Fruit fly (Drosophila melanogaster) whole organism, embryonic: ENCODE data around the gene CG7156.

Source experiments
- Ada2b ChIP-seq: fragments of 200-800 bp; sonication (Bioruptor generic); IDR thresholded peaks from 2 replicates; pipeline ENCODE4 v1.3.6; 2022; ENCODE audit warnings: missing biosample characterization, missing genetic modification characterization
- Antp ChIP-seq: fragments of 200-800 bp; sonication (Bioruptor generic); optimal IDR thresholded peaks from 3 replicates; lab custom pipeline; 2016; ENCODE audit warnings: missing biosample characterization, missing genetic modification characterization
- Atf3 ChIP-seq: fragments of 200-800 bp; sonication (Bioruptor generic); optimal IDR thresholded peaks from 3 replicates; lab custom pipeline; 2016; ENCODE audit warnings: missing biosample characterization, missing genetic modification characterization
- B-H2 ChIP-seq: fragments of 200-800 bp; sonication (Bioruptor generic); optimal IDR thresholded peaks from 2 replicates; lab custom pipeline; 2018; ENCODE audit warnings: missing biosample characterization, mild to moderate bottlenecking, missing genetic modification characterization
- CG10321 ChIP-seq: fragments of 200-800 bp; sonication (Bioruptor generic); IDR thresholded peaks from 2 replicates; pipeline ENCODE4 v1.3.6; 2022; ENCODE audit warnings: missing biosample characterization, missing genetic modification characterization
- CG10462 ChIP-seq: fragments of 200-800 bp; sonication (Bioruptor generic); optimal IDR thresholded peaks from 2 replicates; lab custom pipeline; 2016; ENCODE audit warnings: missing biosample characterization, missing genetic modification characterization
- CG10543 ChIP-seq: fragments of 200-800 bp; sonication (Bioruptor generic); optimal IDR thresholded peaks from 3 replicates; lab custom pipeline; 2017; ENCODE audit warnings: missing biosample characterization, mild to moderate bottlenecking, missing genetic modification characterization, moderate library complexity
- CG10979 ChIP-seq: fragments of 200-800 bp; sonication (Bioruptor generic); optimal IDR thresholded peaks from 2 replicates; lab custom pipeline; 2018; ENCODE audit warnings: missing biosample characterization, mild to moderate bottlenecking, missing genetic modification characterization, moderate library complexity
- CG11696 ChIP-seq: fragments of 200-800 bp; sonication (Bioruptor generic); IDR thresholded peaks from 2 replicates; pipeline ENCODE4 v1.3.6; 2022; ENCODE audit warnings: missing biosample characterization, missing genetic modification characterization
- CG12744 ChIP-seq: fragments of 200-800 bp; sonication (Bioruptor generic); optimal IDR thresholded peaks from 2 replicates; lab custom pipeline; 2016; ENCODE audit warnings: missing biosample characterization, missing genetic modification characterization
- CG14050 ChIP-seq: fragments of 200-800 bp; sonication (Bioruptor generic); IDR thresholded peaks from 3 replicates; pipeline ENCODE4 v1.3.6; 2022; ENCODE audit warnings: missing biosample characterization, missing genetic modification characterization
- CG14710 ChIP-seq: fragments of 200-800 bp; sonication (Bioruptor generic); optimal IDR thresholded peaks from 3 replicates; lab custom pipeline; 2019; ENCODE audit warnings: missing biosample characterization, mild to moderate bottlenecking, missing genetic modification characterization, moderate library complexity
- CG15601 ChIP-seq: fragments of 200-800 bp; sonication (Bioruptor generic); optimal IDR thresholded peaks from 3 replicates; lab custom pipeline; 2019; ENCODE audit warnings: missing biosample characterization, mild to moderate bottlenecking, missing genetic modification characterization, moderate library complexity
- CG1603 ChIP-seq: fragments of 200-800 bp; sonication (Bioruptor generic); optimal IDR thresholded peaks from 2 replicates; lab custom pipeline; 2019; ENCODE audit warnings: missing biosample characterization, mild to moderate bottlenecking, missing genetic modification characterization, moderate library complexity
- CG16863 ChIP-seq: fragments of 200-800 bp; sonication (Bioruptor generic); optimal IDR thresholded peaks from 3 replicates; lab custom pipeline; 2016; ENCODE audit warnings: missing biosample characterization, missing genetic modification characterization
- CG18619 ChIP-seq: fragments of 200-800 bp; sonication (Bioruptor generic); optimal IDR thresholded peaks from 3 replicates; lab custom pipeline; 2017; ENCODE audit warnings: missing biosample characterization, mild to moderate bottlenecking, missing genetic modification characterization
- CG2202 ChIP-seq: fragments of 200-800 bp; sonication (Bioruptor generic); optimal IDR thresholded peaks from 2 replicates; lab custom pipeline; 2018; ENCODE audit warnings: missing biosample characterization, mild to moderate bottlenecking, missing genetic modification characterization
- CG2678 ChIP-seq: fragments of 200-800 bp; sonication (Bioruptor generic); optimal IDR thresholded peaks from 3 replicates; lab custom pipeline; 2019; ENCODE audit warnings: missing biosample characterization, mild to moderate bottlenecking, missing genetic modification characterization, moderate library complexity
- CG31365 ChIP-seq: fragments of 200-800 bp; sonication (Bioruptor generic); optimal IDR thresholded peaks from 2 replicates; lab custom pipeline; 2018; ENCODE audit warnings: missing biosample characterization, mild to moderate bottlenecking, missing genetic modification characterization
- CG32532 ChIP-seq: fragments of 200-800 bp; sonication (Bioruptor generic); IDR thresholded peaks from 2 replicates; pipeline ENCODE4 v1.3.6; 2022; ENCODE audit warnings: missing biosample characterization, missing genetic modification characterization
- CG3847 ChIP-seq: fragments of 200-800 bp; sonication (Bioruptor generic); IDR thresholded peaks from 2 replicates; pipeline ENCODE4 v1.3.6; 2022; ENCODE audit warnings: missing biosample characterization, missing genetic modification characterization
- CG4424 ChIP-seq: fragments of 200-800 bp; sonication (Bioruptor generic); optimal IDR thresholded peaks from 3 replicates; lab custom pipeline; 2016; ENCODE audit warnings: missing biosample characterization, missing genetic modification characterization
- CG5180 ChIP-seq: fragments of 200-800 bp; sonication (Bioruptor generic); optimal IDR thresholded peaks from 3 replicates; lab custom pipeline; 2017; ENCODE audit warnings: missing biosample characterization, missing genetic modification characterization, mild to moderate bottlenecking, moderate library complexity, missing genetic modification reagents
- CG6272 ChIP-seq: fragments of 200-800 bp; sonication (Bioruptor generic); IDR thresholded peaks from 2 replicates; pipeline ENCODE4 v1.3.6; 2022; ENCODE audit warnings: missing biosample characterization, missing genetic modification characterization
- CG6854 ChIP-seq: fragments of 200-800 bp; sonication (Bioruptor generic); optimal IDR thresholded peaks from 3 replicates; lab custom pipeline; 2017; ENCODE audit warnings: missing biosample characterization, mild to moderate bottlenecking, missing genetic modification characterization
- CG8388 ChIP-seq: fragments of 200-800 bp; sonication (Bioruptor generic); optimal IDR thresholded peaks from 2 replicates; lab custom pipeline; 2019; ENCODE audit warnings: missing biosample characterization, mild to moderate bottlenecking, missing genetic modification characterization, moderate library complexity
- CG9932 ChIP-seq: fragments of 200-800 bp; sonication (Bioruptor generic); IDR thresholded peaks from 2 replicates; pipeline ENCODE4 v1.3.6; 2022; ENCODE audit warnings: missing biosample characterization, missing genetic modification characterization
- D19A ChIP-seq: fragments of 200-800 bp; optimal IDR thresholded peaks from 3 replicates; lab custom pipeline; 2019; ENCODE audit warnings: missing biosample characterization, mild to moderate bottlenecking, missing genetic modification characterization, moderate library complexity
- HLH4C ChIP-seq: fragments of 200-800 bp; sonication (Bioruptor generic); IDR thresholded peaks from 3 replicates; pipeline ENCODE4 v1.3.6; 2022; ENCODE audit warnings: missing biosample characterization, missing genetic modification characterization; ENCODE audit not compliant: partially characterized antibody
- Hsf ChIP-seq: fragments of 200-800 bp; sonication (Bioruptor generic); optimal IDR thresholded peaks from 3 replicates; lab custom pipeline; 2016; ENCODE audit warnings: missing biosample characterization, missing genetic modification characterization
- Jarid2 ChIP-seq: fragments of 200-800 bp; sonication (Bioruptor generic); optimal IDR thresholded peaks from 3 replicates; lab custom pipeline; 2017; ENCODE audit warnings: mild to moderate bottlenecking, missing biosample characterization, missing genetic modification reagents, missing genetic modification characterization
- MBD-R2 ChIP-seq: fragments of 200-800 bp; sonication (Bioruptor generic); IDR thresholded peaks from 2 replicates; pipeline ENCODE4 v1.3.6; 2022; ENCODE audit warnings: missing biosample characterization, missing genetic modification characterization
- Nf-YA ChIP-seq: fragments of 200-800 bp; sonication (Bioruptor generic); IDR thresholded peaks from 2 replicates; pipeline ENCODE4 v1.3.6; 2022; ENCODE audit warnings: missing biosample characterization, missing genetic modification characterization
- Oli ChIP-seq: fragments of 200-800 bp; sonication (Bioruptor generic); optimal IDR thresholded peaks from 2 replicates; lab custom pipeline; 2018; ENCODE audit warnings: missing biosample characterization, mild to moderate bottlenecking, missing genetic modification characterization, moderate library complexity
- Ssrp ChIP-seq: fragments of 200-800 bp; sonication (Bioruptor generic); optimal IDR thresholded peaks from 2 replicates; lab custom pipeline; 2018; ENCODE audit warnings: missing biosample characterization, mild to moderate bottlenecking, missing genetic modification characterization, moderate library complexity
- ci ChIP-seq: fragments of 200-800 bp; sonication (Bioruptor generic); IDR thresholded peaks from 3 replicates; pipeline ENCODE4 v1.3.6; 2022; ENCODE audit warnings: missing biosample characterization, missing genetic modification characterization
- dmrt99B ChIP-seq: fragments of 200-800 bp; sonication (Bioruptor generic); optimal IDR thresholded peaks from 2 replicates; lab custom pipeline; 2018; ENCODE audit warnings: missing biosample characterization, mild to moderate bottlenecking, missing genetic modification characterization, moderate library complexity
- gcm ChIP-seq: fragments of 200-800 bp; sonication (Bioruptor generic); optimal IDR thresholded peaks from 2 replicates; lab custom pipeline; 2019; ENCODE audit warnings: missing biosample characterization, mild to moderate bottlenecking, missing genetic modification characterization, moderate library complexity
- gcm2 ChIP-seq: fragments of 200-800 bp; sonication (Bioruptor generic); optimal IDR thresholded peaks from 2 replicates; lab custom pipeline; 2016; ENCODE audit warnings: missing biosample characterization, missing genetic modification characterization
- gfzf ChIP-seq: fragments of 200-800 bp; sonication (Bioruptor generic); optimal IDR thresholded peaks from 2 replicates; lab custom pipeline; 2016; ENCODE audit warnings: missing biosample characterization, mild to moderate bottlenecking, missing genetic modification characterization, moderate library complexity
- kah ChIP-seq: fragments of 200-800 bp; sonication (Bioruptor generic); optimal IDR thresholded peaks from 2 replicates; lab custom pipeline; 2018; ENCODE audit warnings: missing biosample characterization, mild to moderate bottlenecking, missing genetic modification characterization
- maf-S ChIP-seq: fragments of 200-800 bp; sonication (Bioruptor generic); optimal IDR thresholded peaks from 2 replicates; lab custom pipeline; 2016; ENCODE audit warnings: missing biosample characterization, missing genetic modification characterization
- org-1 ChIP-seq: fragments of 200-800 bp; sonication (Bioruptor generic); optimal IDR thresholded peaks from 2 replicates; lab custom pipeline; 2017; ENCODE audit warnings: missing biosample characterization, missing genetic modification characterization
- pnt ChIP-seq: fragments of 200-800 bp; sonication (Bioruptor generic); optimal IDR thresholded peaks from 3 replicates; lab custom pipeline; 2016; ENCODE audit warnings: missing biosample characterization, missing genetic modification characterization
- pum ChIP-seq: fragments of 200-800 bp; sonication (Bioruptor generic); optimal IDR thresholded peaks from 2 replicates; lab custom pipeline; 2016; ENCODE audit warnings: missing biosample characterization, missing genetic modification characterization
- slou ChIP-seq: fragments of 200-800 bp; sonication (Bioruptor generic); optimal IDR thresholded peaks from 3 replicates; lab custom pipeline; 2016; ENCODE audit warnings: missing biosample characterization, missing genetic modification characterization
- sr ChIP-seq: fragments of 200-800 bp; sonication (Bioruptor generic); IDR thresholded peaks from 3 replicates; pipeline ENCODE4 v1.3.6; 2022; ENCODE audit warnings: missing biosample characterization, missing genetic modification characterization
- sug ChIP-seq: fragments of 200-800 bp; optimal IDR thresholded peaks from 2 replicates; lab custom pipeline; 2019; ENCODE audit warnings: missing biosample characterization, mild to moderate bottlenecking, missing genetic modification characterization, moderate library complexity
- tin ChIP-seq: fragments of 200-800 bp; sonication (Bioruptor generic); optimal IDR thresholded peaks from 3 replicates; lab custom pipeline; 2016; ENCODE audit warnings: missing biosample characterization, missing genetic modification characterization
- ttk ChIP-seq: fragments of 200-800 bp; sonication (Bioruptor generic); IDR thresholded peaks from 2 replicates; pipeline ENCODE4 v2.1.2; 2022; ENCODE audit warnings: missing biosample characterization, missing genetic modification characterization
- vvl ChIP-seq: fragments of 200-800 bp; sonication (Bioruptor generic); IDR thresholded peaks from 2 replicates; pipeline ENCODE4 v1.3.6; 2022; ENCODE audit warnings: missing biosample characterization, missing genetic modification characterization

Gene CG7156

DNA sequence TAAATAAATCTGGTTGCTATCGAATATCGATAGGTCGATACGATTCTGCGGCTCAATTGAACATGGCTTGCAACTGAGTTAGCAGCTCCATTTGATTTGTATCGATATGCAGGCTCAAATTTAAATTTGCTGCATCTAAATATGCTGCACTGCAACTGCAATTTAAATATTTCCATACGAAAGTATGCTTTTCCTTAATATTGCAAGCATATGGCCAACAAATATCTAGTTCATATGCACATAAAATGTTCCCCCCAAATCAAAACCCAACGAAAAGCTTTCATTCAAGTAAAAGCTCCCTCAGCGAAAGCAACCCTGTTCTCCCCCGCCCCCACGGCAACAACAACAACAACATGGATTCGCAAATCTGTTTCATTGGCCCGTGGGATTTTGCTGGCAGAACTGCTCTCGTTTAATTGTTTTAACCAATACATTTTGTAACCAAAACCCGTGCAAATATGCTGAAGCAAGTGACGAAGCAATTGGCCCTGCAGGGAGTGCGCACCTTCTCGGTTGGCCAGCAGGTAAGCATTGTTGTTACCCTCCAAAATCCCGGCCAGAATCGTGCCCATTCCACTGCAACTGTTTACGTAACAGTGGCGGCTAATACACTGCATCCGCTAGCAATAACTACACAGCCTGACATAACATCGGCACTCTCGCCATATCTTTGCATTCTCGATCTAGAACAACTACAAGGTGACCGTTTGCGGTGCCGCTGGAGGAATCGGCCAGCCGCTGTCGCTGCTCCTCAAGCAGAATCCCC is 15.7 kb downstream of the CG7156 start, which contains the start of the genes CG7168 and Mdh2 (continued):
- TF ChIP-seq CG10543 (GFP tag; lab: Kevin White, UChicago) (no peak), HLH4C (GFP tag; lab: Robert Waterston, UW) (peak; percentile 94), CG32532 (GFP tag; lab: Robert Waterston, UW) (no peak), gcm (GFP tag; lab: Kevin White, UChicago) (no peak), CG3847 (GFP tag; lab: Robert Waterston, UW) (no peak), ci (GFP tag; lab: Robert Waterston, UW) (no peak), CG2678 (tag; lab: Kevin White, UChicago) (no peak), D19A (no peak), slou (no peak), tin (peak; percentile 4), Jarid2 (GFP tag; lab: Kevin White, UChicago) (no peak), CG12744 (GFP tag; lab: Kevin White, UChicago) (no peak), CG9932 (no peak), ttk (GFP tag; lab: Robert Waterston, UW) (no peak), CG14050 (GFP tag; lab: Robert Waterston, UW) (no peak), MBD-R2 (GFP tag; lab: Robert Waterston, UW) (peak; percentile 79), CG11696 (no peak), Atf3 (GFP tag; lab: Kevin White, UChicago) (no peak), Ada2b (GFP tag; lab: Robert Waterston, UW) (no peak), CG31365 (tag; lab: Kevin White, UChicago) (no peak), CG14710 (tag; lab: Kevin White, UChicago) (peak; percentile 50), sug (peak; percentile 25), Nf-YA (GFP tag; lab: Robert Waterston, UW) (no peak), CG10462 (GFP tag; lab: Kevin White, UChicago) (no peak), CG6854 (GFP tag; lab: Kevin White, UChicago) (no peak), CG4424 (no peak), pnt (no peak), gcm2 (no peak), Ssrp (tag; lab: Kevin White, UChicago) (no peak), vvl (GFP tag; lab: Robert Waterston, UW) (0 out of 2 replicates have a peak, but pooled peaks have one; percentile 43), Oli (tag; lab: Kevin White, UChicago) (no peak), CG5180 (no peak), Hsf (GFP tag; lab: Kevin White, UChicago) (no peak), CG10979 (tag; lab: Kevin White, UChicago) (no peak), CG18619 (GFP tag; lab: Kevin White, UChicago) (no peak), sr (no peak), dmrt99B (tag; lab: Kevin White, UChicago) (no peak), pum (no peak), CG10321 (no peak), B-H2 (GFP tag; lab: Kevin White, UChicago) (no peak), CG2202 (tag; lab: Kevin White, UChicago) (no peak), CG6272 (GFP tag; lab: Robert Waterston, UW) (no peak), maf-S (GFP tag; lab: Kevin White, UChicago) (no peak), CG1603 (tag; lab: Kevin White, UChicago) (peak; percentile 53), kah (GFP tag; lab: Kevin White, UChicago) (no peak), Antp (no peak), CG15601 (tag; lab: Kevin White, UChicago) (peak; percentile 15), CG16863 (GFP tag; lab: Kevin White, UChicago) (no peak), gfzf (GFP tag; lab: Kevin White, UChicago) (peak; percentile 18), CG8388 (GFP tag; lab: Kevin White, UChicago) (no peak), org-1 (GFP tag; lab: Kevin White, UChicago) (no peak)
